Fruit fly (Drosophila melanogaster): ENCODE measurements around the gene Kpc1.

Gene Kpc1

DNA sequence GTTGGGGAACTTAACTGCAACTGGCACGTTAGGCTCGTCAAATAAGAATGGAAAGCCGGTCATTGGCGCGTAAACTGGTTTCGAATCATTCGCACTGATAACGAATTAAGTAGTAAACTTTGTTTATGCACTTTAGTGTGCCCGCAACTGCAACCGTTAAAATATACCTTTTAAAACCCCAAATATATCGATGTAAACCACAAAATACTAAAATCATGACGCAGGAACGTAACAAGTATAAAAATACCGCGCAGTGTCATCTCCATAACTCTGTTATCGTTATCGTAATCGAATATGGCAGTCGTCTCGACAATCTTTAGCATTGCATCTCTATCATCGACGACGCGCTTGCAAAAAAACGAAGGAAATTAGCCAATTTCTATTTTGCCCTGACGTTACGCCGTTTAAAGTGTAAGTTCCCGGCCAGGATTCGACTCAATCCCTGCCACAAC, 29.3 kb upstream of the Kpc1 start, which contains the start of the genes CG31344 and Caf1-55:
TSS of gene CG31344 (minus strand) at position 51 of the 452 bp plus-strand sequence.
TSS of gene Caf1-55 (plus strand) at position 298 of the 452 bp plus-strand sequence.
- no peak for TF ChIP-seq OdsH (GFP tag; optimal IDR thresholded peaks at IDR 0.05)
- TF ChIP-seq Dif (GFP tag; optimal IDR thresholded peaks at IDR 0.05; ENCODE audit: partially characterized antibody) = no peak
- no peak for TF ChIP-seq Hr83 (GFP tag; optimal IDR thresholded peaks at IDR 0.05; ENCODE audit: poor library complexity, severe bottlenecking)
- TF ChIP-seq rgr (GFP tag; optimal IDR thresholded peaks at IDR 0.05) = no peak
- TF ChIP-seq Mio (GFP tag; optimal IDR thresholded peaks at IDR 0.05) = no peak
- no peak for TF ChIP-seq Abd-B (GFP tag; optimal IDR thresholded peaks at IDR 0.05)
- TF ChIP-seq Jra (GFP tag; optimal IDR thresholded peaks at IDR 0.05) = peak; percentile 50
- TF ChIP-seq Rel (GFP tag; optimal IDR thresholded peaks at IDR 0.05) = no peak
- TF ChIP-seq Rel (tag; optimal IDR thresholded peaks at IDR 0.05) = peak; percentile 70
- TF ChIP-seq Myc (optimal IDR thresholded peaks at IDR 0.05) = no peak
- TF ChIP-seq woc (GFP tag; optimal IDR thresholded peaks at IDR 0.05) = no peak
- TF ChIP-seq h (GFP tag; optimal IDR thresholded peaks at IDR 0.05) = no peak
- peak; percentile 19 for TF ChIP-seq dsf (GFP tag; optimal IDR thresholded peaks at IDR 0.05; ENCODE audit: borderline replicate concordance)
- no peak for TF ChIP-seq N (GFP tag; optimal IDR thresholded peaks at IDR 0.05)
- TF ChIP-seq Hnf4 (GFP tag; optimal IDR thresholded peaks at IDR 0.05) = no peak
- TF ChIP-seq foxo (GFP tag; optimal IDR thresholded peaks at IDR 0.05) = no peak
- no peak for TF ChIP-seq CrebA (GFP tag; optimal IDR thresholded peaks at IDR 0.05; ENCODE audit: borderline replicate concordance)
- TF ChIP-seq dl (GFP tag; optimal IDR thresholded peaks at IDR 0.05; ENCODE audit: insufficient read depth in 1 of 2, partially characterized antibody in 2 of 2) = no peak
- no peak for TF ChIP-seq HLH106 (tag; optimal IDR thresholded peaks at IDR 0.05)
- TF ChIP-seq CG9705 (GFP tag; optimal IDR thresholded peaks at IDR 0.05) = no peak
- TF ChIP-seq sv (GFP tag; optimal IDR thresholded peaks at IDR 0.05) = no peak
- TF ChIP-seq sage (GFP tag; optimal IDR thresholded peaks at IDR 0.05) = no peak
- TF ChIP-seq CG32264 (GFP tag; optimal IDR thresholded peaks at IDR 0.05) = no peak
- no peak for TF ChIP-seq Dfd (GFP tag; optimal IDR thresholded peaks at IDR 0.05)
- TF ChIP-seq jim (GFP tag; optimal IDR thresholded peaks at IDR 0.05) = no peak
- no peak for TF ChIP-seq br (GFP tag; optimal IDR thresholded peaks at IDR 0.05)
- TF ChIP-seq Sp1 (GFP tag; optimal IDR thresholded peaks at IDR 0.05) = no peak
- no peak for TF ChIP-seq dmrt93B (GFP tag; optimal IDR thresholded peaks at IDR 0.05)
- TF ChIP-seq GATAd (GFP tag; optimal IDR thresholded peaks at IDR 0.05) = no peak
- no peak for TF ChIP-seq Vsx2 (GFP tag; optimal IDR thresholded peaks at IDR 0.05; ENCODE audit: partially characterized antibody)
- no peak for TF ChIP-seq fru (GFP tag; optimal IDR thresholded peaks at IDR 0.05)
- peak; percentile 10 for TF ChIP-seq ey (GFP tag; optimal IDR thresholded peaks at IDR 0.05)
- TF ChIP-seq psq (GFP tag; optimal IDR thresholded peaks at IDR 0.05) = no peak

DNA sequence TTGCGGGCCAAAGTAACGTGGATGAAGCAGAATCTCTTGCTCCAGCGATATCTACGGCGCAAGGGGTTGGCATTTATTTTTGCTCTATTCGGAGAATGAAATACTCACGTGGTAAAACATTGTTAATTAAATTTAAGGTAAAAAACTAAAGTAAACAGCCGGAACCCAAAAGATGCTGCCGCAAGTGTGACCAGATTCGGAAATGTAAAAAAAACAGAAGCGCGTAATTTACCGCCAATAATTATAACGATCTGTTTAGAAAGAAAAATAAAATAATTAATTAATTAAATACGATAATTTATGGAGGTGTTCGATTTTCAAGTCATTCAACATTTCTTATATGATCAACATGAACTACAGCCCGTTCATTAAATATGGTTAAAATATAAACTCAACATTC, 27.0 kb upstream of the Kpc1 start, which contains the start of gene Polr2G:
TSS of gene Polr2G (minus strand) at position 208 of the 400 bp plus-strand sequence.
- TF ChIP-seq ey (GFP tag; optimal IDR thresholded peaks at IDR 0.05) (no peak), Hr83 (GFP tag; optimal IDR thresholded peaks at IDR 0.05; ENCODE audit: poor library complexity, severe bottlenecking) (no peak), Hnf4 (GFP tag; optimal IDR thresholded peaks at IDR 0.05) (no peak), OdsH (GFP tag; optimal IDR thresholded peaks at IDR 0.05) (no peak), Dfd (GFP tag; optimal IDR thresholded peaks at IDR 0.05) (no peak), brk (GFP tag; optimal IDR thresholded peaks at IDR 0.05) (no peak), dmrt93B (GFP tag; optimal IDR thresholded peaks at IDR 0.05) (no peak), woc (GFP tag; optimal IDR thresholded peaks at IDR 0.05) (no peak), dl (GFP tag; optimal IDR thresholded peaks at IDR 0.05; ENCODE audit: insufficient read depth in 1 of 2, partially characterized antibody in 2 of 2) (no peak), br (GFP tag; optimal IDR thresholded peaks at IDR 0.05) (no peak), Rel (GFP tag; optimal IDR thresholded peaks at IDR 0.05) (no peak), Rel (tag; optimal IDR thresholded peaks at IDR 0.05) (no peak), CG9705 (GFP tag; optimal IDR thresholded peaks at IDR 0.05) (no peak), Abd-B (GFP tag; optimal IDR thresholded peaks at IDR 0.05) (no peak)

DNA sequence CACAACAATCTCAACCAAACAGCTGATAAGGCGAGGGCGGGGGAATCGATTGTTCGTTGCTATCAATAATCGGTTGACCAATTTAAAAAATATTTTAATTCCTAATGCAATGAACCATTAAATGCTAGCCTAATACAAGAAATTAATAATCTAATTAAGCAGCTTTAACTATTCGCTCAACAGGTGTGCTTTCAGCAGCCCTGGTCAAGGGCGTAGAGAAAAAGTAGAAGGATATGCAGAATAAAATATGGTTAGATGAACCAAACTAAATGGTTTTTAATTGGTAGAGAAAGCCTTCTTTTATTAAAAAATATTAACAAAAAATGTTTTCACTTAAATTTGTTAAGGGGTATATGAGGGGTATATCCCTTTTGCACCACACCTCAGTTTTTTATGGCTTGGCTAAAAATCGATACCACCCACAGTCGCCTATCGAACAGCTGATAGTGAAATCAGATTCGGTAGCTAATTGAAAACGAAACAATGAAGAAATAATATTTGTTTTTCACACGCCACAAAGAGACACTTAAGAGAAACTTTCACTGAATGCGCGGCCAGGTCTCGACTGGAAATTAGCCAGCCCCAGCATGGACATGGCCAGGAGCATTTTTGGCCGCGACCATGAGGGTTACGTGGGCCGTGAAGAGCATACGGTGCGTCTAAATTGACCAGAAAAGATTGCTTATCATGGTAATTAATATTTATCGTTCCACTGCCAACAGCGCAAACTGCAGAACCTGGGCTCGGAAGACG, 23.0 kb upstream of the Kpc1 start, which contains the start of the genes SIDL and CG12241:
TSS of gene SIDL (minus strand) at position 51 of the 753 bp plus-strand sequence.
TSS of gene CG12241 (plus strand) at position 433 of the 753 bp plus-strand sequence.
- TF ChIP-seq jim (GFP tag; optimal IDR thresholded peaks at IDR 0.05) (no peak), usp (GFP tag; optimal IDR thresholded peaks at IDR 0.05) (no peak), tai (GFP tag; optimal IDR thresholded peaks at IDR 0.05) (no peak), HLH106 (tag; optimal IDR thresholded peaks at IDR 0.05) (peak; percentile 94), Dif (GFP tag; optimal IDR thresholded peaks at IDR 0.05; ENCODE audit: partially characterized antibody) (no peak), Vsx2 (GFP tag; optimal IDR thresholded peaks at IDR 0.05; ENCODE audit: partially characterized antibody) (no peak), pan (optimal IDR thresholded peaks at IDR 0.05) (no peak), dl (GFP tag; optimal IDR thresholded peaks at IDR 0.05; ENCODE audit: insufficient read depth in 1 of 2, partially characterized antibody in 2 of 2) (no peak), woc (GFP tag; optimal IDR thresholded peaks at IDR 0.05) (no peak), Myc (optimal IDR thresholded peaks at IDR 0.05) (no peak), ey (GFP tag; optimal IDR thresholded peaks at IDR 0.05) (peak; percentile 77), dsf (GFP tag; optimal IDR thresholded peaks at IDR 0.05; ENCODE audit: borderline replicate concordance) (no peak), br (GFP tag; optimal IDR thresholded peaks at IDR 0.05) (no peak), N (GFP tag; optimal IDR thresholded peaks at IDR 0.05) (no peak), Rel (GFP tag; optimal IDR thresholded peaks at IDR 0.05) (no peak), Rel (tag; optimal IDR thresholded peaks at IDR 0.05) (peak; percentile 74), fru (GFP tag; optimal IDR thresholded peaks at IDR 0.05) (no peak), Hnf4 (GFP tag; optimal IDR thresholded peaks at IDR 0.05) (no peak), CrebA (GFP tag; optimal IDR thresholded peaks at IDR 0.05; ENCODE audit: borderline replicate concordance) (no peak), OdsH (GFP tag; optimal IDR thresholded peaks at IDR 0.05) (peak; percentile 62), lola (GFP tag; optimal IDR thresholded peaks at IDR 0.05) (no peak), sage (GFP tag; optimal IDR thresholded peaks at IDR 0.05) (no peak), brk (GFP tag; optimal IDR thresholded peaks at IDR 0.05) (no peak), GATAd (GFP tag; optimal IDR thresholded peaks at IDR 0.05) (peak; percentile 9), rgr (GFP tag; optimal IDR thresholded peaks at IDR 0.05) (peak; percentile 71), Hr78 (GFP tag; optimal IDR thresholded peaks at IDR 0.05) (no peak), CG9705 (GFP tag; optimal IDR thresholded peaks at IDR 0.05) (peak; percentile 72), Hr83 (GFP tag; optimal IDR thresholded peaks at IDR 0.05; ENCODE audit: poor library complexity, severe bottlenecking) (no peak), Dfd (GFP tag; optimal IDR thresholded peaks at IDR 0.05) (no peak), Sp1 (GFP tag; optimal IDR thresholded peaks at IDR 0.05) (peak; percentile 75), h (GFP tag; optimal IDR thresholded peaks at IDR 0.05) (peak; percentile 95)

Data from whole organism, wandering third instar larva.